Fruit fly (Drosophila melanogaster) S2 (cell line): Measurements from ENCODE around the gene CG34313.

ENCODE experiments used
- CG8478 ChIP-seq: fragments of >200 bp; optimal IDR thresholded peaks from 2 replicates; lab custom pipeline; 2018
- CTCF ChIP-seq, 2 experiments: fragments of >200 bp; optimal IDR thresholded peaks; 2 replicates each; lab custom pipeline; 2018

dm6 chr2L:16857131-16857530 lies 22.2 kb upstream of the CG34313 start:
- TF ChIP-seq CG8478 (lab: Kevin White, UChicago) (no peak), CTCF (optimal IDR thresholded peaks at IDR 0.05; lab: Kevin White, UChicago) (no peak)
